Worm (Caenorhabditis elegans) whole organism, L1 larva: ENCODE measurements around the gene eif-2A.

Experiments used
- aly-2 ChIP-seq: fragments of 150-350 bp; optimal IDR thresholded peaks from 2 replicates; lab custom pipeline; 2014; ENCODE audit warnings: missing biosample characterization, missing genetic modification characterization
- irx-1 ChIP-seq: sonication (generic microtip); optimal IDR thresholded peaks from 2 replicates; lab custom pipeline; 2016; ENCODE audit warnings: missing genetic modification characterization, missing compliant biosample characterization
- lin-39 ChIP-seq: fragments of 150-350 bp; optimal IDR thresholded peaks from 2 replicates; lab custom pipeline; 2014; ENCODE audit warnings: missing biosample characterization, missing genetic modification reagents, missing genetic modification characterization
- pqm-1 ChIP-seq: sonication (generic microtip); optimal IDR thresholded peaks from 3 replicates; lab custom pipeline; 2017; ENCODE audit warnings: missing biosample characterization, missing genetic modification characterization
- zag-1 ChIP-seq: fragments of 150-350 bp; optimal IDR thresholded peaks from 2 replicates; lab custom pipeline; 2014; ENCODE audit warnings: missing biosample characterization, missing genetic modification characterization

DNA sequence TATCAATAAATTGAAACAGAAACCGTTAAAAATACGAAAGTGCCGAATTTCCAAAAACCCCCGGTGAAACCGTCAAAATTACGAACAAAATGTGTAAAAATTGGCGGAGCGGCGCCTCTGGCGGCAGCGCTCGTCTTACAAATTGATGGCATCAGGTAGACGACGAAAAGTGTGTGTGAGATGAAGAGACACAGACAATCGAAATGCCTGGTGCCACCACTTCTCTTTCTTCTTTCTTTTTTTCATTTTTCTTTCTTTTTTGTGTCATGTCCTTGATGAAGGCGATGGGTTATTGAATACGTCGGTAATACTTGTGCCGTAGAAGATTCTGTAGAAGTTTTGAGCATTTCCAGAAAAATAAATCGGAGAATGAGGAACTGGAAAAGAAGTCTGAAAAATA, 38.7 kb upstream of the eif-2A start:
- no peak for TF ChIP-seq lin-39 (tag; lab: Kevin White, UChicago)
- no peak for TF ChIP-seq zag-1 (tag; lab: Kevin White, UChicago)
- TF ChIP-seq aly-2, result no peak
- TF ChIP-seq irx-1 (tag; lab: Kevin White, UChicago), result no peak
- no peak for TF ChIP-seq pqm-1 (tag; lab: Kevin White, UChicago)
